Fruit fly (Drosophila melanogaster) whole organism, wandering third instar larva: Measurements from ENCODE around the gene CG4650.

Experiments used
- Abd-B ChIP-seq: fragments of >200 bp; optimal IDR thresholded peaks from 2 replicates; lab custom pipeline; 2017; ENCODE audit warnings: missing biosample characterization, missing genetic modification characterization
- CG32264 ChIP-seq: fragments of 200-800 bp; sonication (Bioruptor generic); optimal IDR thresholded peaks from 2 replicates; lab custom pipeline; 2016; ENCODE audit warnings: missing biosample characterization, missing genetic modification characterization
- CG9705 ChIP-seq: fragments of 200-800 bp; sonication (Bioruptor generic); optimal IDR thresholded peaks from 2 replicates; lab custom pipeline; 2018; ENCODE audit warnings: missing biosample characterization, mild to moderate bottlenecking, missing genetic modification characterization
- CrebA ChIP-seq: fragments of 200-800 bp; sonication (Bioruptor generic); optimal IDR thresholded peaks from 2 replicates; lab custom pipeline; 2016; ENCODE audit warnings: missing biosample characterization, mild to moderate bottlenecking, missing genetic modification characterization, borderline replicate concordance
- Dfd ChIP-seq: fragments of >200 bp; optimal IDR thresholded peaks from 2 replicates; lab custom pipeline; 2017; ENCODE audit warnings: missing biosample characterization, missing genetic modification characterization
- Dif ChIP-seq: fragments of 200-275, 200-300 bp; sonication (Bioruptor generic); optimal IDR thresholded peaks from 2 replicates; lab custom pipeline; 2018; ENCODE audit warnings: missing biosample characterization, missing genetic modification characterization; ENCODE audit not compliant: partially characterized antibody
- GATAd ChIP-seq: sonication (Bioruptor generic); optimal IDR thresholded peaks from 2 replicates; lab custom pipeline; 2016; ENCODE audit warnings: missing biosample characterization, missing genetic modification characterization
- HLH106 ChIP-seq: fragments of 200-800 bp; optimal IDR thresholded peaks from 3 replicates; lab custom pipeline; 2019; ENCODE audit warnings: missing biosample characterization, mild to moderate bottlenecking, missing genetic modification characterization, moderate library complexity
- Hnf4 ChIP-seq: fragments of 200-800 bp; sonication (Bioruptor generic); optimal IDR thresholded peaks from 2 replicates; lab custom pipeline; 2016; ENCODE audit warnings: missing biosample characterization, mild to moderate bottlenecking, missing genetic modification characterization
- Hr78 ChIP-seq: fragments of >200 bp; optimal IDR thresholded peaks from 2 replicates; lab custom pipeline; 2017; ENCODE audit warnings: missing biosample characterization, missing genetic modification characterization
- Jra ChIP-seq: sonication (Bioruptor generic); optimal IDR thresholded peaks from 2 replicates; lab custom pipeline; 2016; ENCODE audit warnings: missing biosample characterization, missing genetic modification characterization
- Mio ChIP-seq: sonication (Bioruptor generic); optimal IDR thresholded peaks from 2 replicates; lab custom pipeline; 2016; ENCODE audit warnings: missing biosample characterization, missing genetic modification characterization
- Myc ChIP-seq: fragments of >200 bp; optimal IDR thresholded peaks from 2 replicates; lab custom pipeline; 2017
- N ChIP-seq: fragments of >200 bp; optimal IDR thresholded peaks from 2 replicates; lab custom pipeline; 2018; ENCODE audit warnings: missing biosample characterization, missing external identifiers, missing genetic modification characterization
- OdsH ChIP-seq: fragments of 200-800 bp; sonication (Bioruptor generic); optimal IDR thresholded peaks from 2 replicates; lab custom pipeline; 2016; ENCODE audit warnings: missing biosample characterization, mild to moderate bottlenecking, missing genetic modification characterization
- Rel ChIP-seq, 2 experiments: fragments of 200-800 bp; sonication (Bioruptor generic) in 1 of 2; optimal IDR thresholded peaks; 2 replicates in 1 of 2; 3 replicates in 1 of 2; lab custom pipeline; 2016 to 2019; ENCODE audit warnings: mild to moderate bottlenecking in 2 of 2, missing biosample characterization in 2 of 2, missing genetic modification characterization in 2 of 2, moderate library complexity in 1 of 2
- Sp1 ChIP-seq: fragments of 200-800 bp; sonication (Bioruptor generic); optimal IDR thresholded peaks from 3 replicates; lab custom pipeline; 2019; ENCODE audit warnings: missing biosample characterization, mild to moderate bottlenecking, missing genetic modification characterization, moderate library complexity
- Vsx2 ChIP-seq: fragments of 200-300, 225-300 bp; sonication (Bioruptor generic); optimal IDR thresholded peaks from 2 replicates; lab custom pipeline; 2018; ENCODE audit warnings: missing biosample characterization, missing genetic modification characterization; ENCODE audit not compliant: partially characterized antibody
- br ChIP-seq: fragments of 200-800 bp; sonication (Bioruptor generic); optimal IDR thresholded peaks from 2 replicates; lab custom pipeline; 2016; ENCODE audit warnings: missing biosample characterization, missing genetic modification characterization
- brk ChIP-seq: fragments of 200-800 bp; sonication (Bioruptor generic); optimal IDR thresholded peaks from 2 replicates; lab custom pipeline; 2016; ENCODE audit warnings: missing biosample characterization, mild to moderate bottlenecking, missing genetic modification characterization
- dl ChIP-seq, 2 experiments: fragments of 175-275, 200-275 bp in 1 of 2; fragments of 200-275 bp in 1 of 2; sonication (Bioruptor generic); optimal IDR thresholded peaks; lab custom pipeline; 2018; ENCODE audit warnings: mild to moderate bottlenecking in 2 of 2, missing biosample characterization in 2 of 2, missing genetic modification characterization in 2 of 2, moderate library complexity in 2 of 2; ENCODE audit not compliant: partially characterized antibody in 2 of 2, insufficient read depth in 1 of 2
- dmrt93B ChIP-seq: fragments of 200-800 bp; sonication (Bioruptor generic); optimal IDR thresholded peaks from 2 replicates; lab custom pipeline; 2018; ENCODE audit warnings: missing biosample characterization, mild to moderate bottlenecking, missing genetic modification characterization
- dsf ChIP-seq: sonication (Bioruptor generic); optimal IDR thresholded peaks from 2 replicates; lab custom pipeline; 2016; ENCODE audit warnings: missing biosample characterization, missing genetic modification characterization, borderline replicate concordance
- ey ChIP-seq: fragments of 200-800 bp; sonication (Bioruptor generic); optimal IDR thresholded peaks from 2 replicates; lab custom pipeline; 2016; ENCODE audit warnings: missing biosample characterization, missing genetic modification characterization
- foxo ChIP-seq, 2 experiments: fragments of 200-800 bp; sonication (Bioruptor generic); optimal IDR thresholded peaks; 2 replicates in 1 of 2; 3 replicates in 1 of 2; lab custom pipeline; 2016 to 2017; ENCODE audit warnings: missing biosample characterization in 2 of 2, missing genetic modification characterization in 2 of 2
- fru ChIP-seq: fragments of 200-800 bp; sonication (Bioruptor generic); optimal IDR thresholded peaks from 3 replicates; lab custom pipeline; 2016; ENCODE audit warnings: missing biosample characterization, mild to moderate bottlenecking, missing genetic modification characterization
- h ChIP-seq: fragments of 200-800 bp; sonication (Bioruptor generic); optimal IDR thresholded peaks from 3 replicates; lab custom pipeline; 2016; ENCODE audit warnings: missing biosample characterization, mild to moderate bottlenecking, missing genetic modification characterization
- jim ChIP-seq: fragments of 175-275, 200-325 bp; sonication (Bioruptor generic); optimal IDR thresholded peaks from 2 replicates; lab custom pipeline; 2016; ENCODE audit warnings: missing biosample characterization, mild to moderate bottlenecking, missing genetic modification characterization
- lola ChIP-seq: fragments of >200 bp; optimal IDR thresholded peaks from 2 replicates; lab custom pipeline; 2017; ENCODE audit warnings: missing biosample characterization, missing genetic modification characterization
- pan ChIP-seq: fragments of >200 bp; optimal IDR thresholded peaks from 2 replicates; lab custom pipeline; 2017
- psq ChIP-seq: fragments of 200-800 bp; sonication (Bioruptor generic); optimal IDR thresholded peaks from 3 replicates; lab custom pipeline; 2017; ENCODE audit warnings: missing biosample characterization, mild to moderate bottlenecking, missing genetic modification characterization, moderate library complexity
- sage ChIP-seq: fragments of 200-800 bp; sonication (Bioruptor generic); optimal IDR thresholded peaks from 2 replicates; lab custom pipeline; 2016; ENCODE audit warnings: missing biosample characterization, mild to moderate bottlenecking, missing genetic modification characterization
- sv ChIP-seq: fragments of 200-800 bp; sonication (Bioruptor generic); optimal IDR thresholded peaks from 3 replicates; lab custom pipeline; 2016; ENCODE audit warnings: missing biosample characterization, missing genetic modification characterization
- tai ChIP-seq: sonication (Bioruptor generic); optimal IDR thresholded peaks from 2 replicates; lab custom pipeline; 2016; ENCODE audit warnings: missing biosample characterization, missing genetic modification characterization
- usp ChIP-seq: fragments of >200 bp; optimal IDR thresholded peaks from 2 replicates; lab custom pipeline; 2017; ENCODE audit warnings: missing biosample characterization, missing genetic modification characterization
- woc ChIP-seq: sonication (Bioruptor generic); optimal IDR thresholded peaks from 2 replicates; lab custom pipeline; 2016; ENCODE audit warnings: missing biosample characterization, mild to moderate bottlenecking, missing genetic modification characterization

CG4650 gene

dm6 chr2L:14765608-14766007 lies 9.2 kb downstream of the CG4650 start, which contains the start of gene CG4701:
TSS of gene CG4701 (plus strand) at chr2L:14765908.
- TF ChIP-seq dl (GFP tag; optimal IDR thresholded peaks at IDR 0.05; lab: Kevin White, UChicago; ENCODE audit: insufficient read depth in 1 of 2, partially characterized antibody in 2 of 2) (no peak), ey (no peak), Sp1 (no peak), Dfd (GFP tag; lab: Kevin White, UChicago) (no peak), dmrt93B (GFP tag; lab: Kevin White, UChicago) (no peak), Dif (no peak), OdsH (no peak), sv (GFP tag; lab: Kevin White, UChicago) (no peak), h (GFP tag; lab: Kevin White, UChicago) (no peak), woc (GFP tag; lab: Kevin White, UChicago) (no peak), pan (no peak), Rel (GFP tag; optimal IDR thresholded peaks at IDR 0.05; lab: Kevin White, UChicago) (no peak), Rel (tag; optimal IDR thresholded peaks at IDR 0.05; lab: Kevin White, UChicago) (no peak), br (GFP tag; lab: Kevin White, UChicago) (no peak), Hnf4 (GFP tag; lab: Kevin White, UChicago) (no peak), sage (no peak)

- TF ChIP-seq jim (GFP tag; lab: Kevin White, UChicago) (no peak), ey (no peak), CG9705 (GFP tag; lab: Kevin White, UChicago) (no peak), Hr78 (GFP tag; lab: Kevin White, UChicago) (no peak), Sp1 (no peak), CrebA (GFP tag; lab: Kevin White, UChicago) (no peak), woc (GFP tag; lab: Kevin White, UChicago) (no peak)
These were observed 12.3 kb downstream of the CG4650 start, which contains the start of gene CSN1a for dm6 chr2L:14762465-14762864. TSS of gene CSN1a (plus strand) at chr2L:14762765.

DNA sequence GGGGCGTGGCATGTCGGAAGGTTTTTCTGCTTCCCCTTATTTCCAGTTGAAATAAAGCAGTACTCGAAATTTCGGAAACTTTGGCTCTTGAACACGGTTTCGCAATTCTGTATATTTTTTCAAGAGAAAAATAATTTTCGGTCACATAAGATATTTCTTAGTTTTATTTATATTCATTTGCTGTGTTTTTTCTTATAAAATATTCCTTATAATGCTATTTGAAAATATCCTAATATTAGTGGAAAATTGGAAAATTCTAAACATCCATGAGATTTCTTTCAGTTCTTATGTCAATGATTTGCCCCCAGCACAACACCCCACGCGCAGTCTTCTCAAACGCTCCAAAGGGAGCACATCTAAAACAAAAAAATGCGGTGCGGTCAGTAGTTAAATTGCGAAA lies 14.3 kb downstream of the CG4650 start, which contains the start of gene CG4691:
CG4691 (plus strand) TSS at position 301 of the 400 bp plus-strand sequence.
- TF ChIP-seq Jra (no peak), h (GFP tag; lab: Kevin White, UChicago) (no peak), Mio (GFP tag; lab: Kevin White, UChicago) (no peak), dmrt93B (GFP tag; lab: Kevin White, UChicago) (no peak), HLH106 (tag; lab: Kevin White, UChicago) (no peak), dsf (no peak)

dm6 chr2L:14746068-14746467 lies 28.7 kb downstream of the CG4650 start:
- no peak for TF ChIP-seq N (GFP tag; lab: Kevin White, UChicago)
- TF ChIP-seq Myc (lab: Kevin White, UChicago) = no peak
- TF ChIP-seq Hr78 (GFP tag; lab: Kevin White, UChicago) = no peak
- TF ChIP-seq Dfd (GFP tag; lab: Kevin White, UChicago) = no peak
- TF ChIP-seq sv (GFP tag; lab: Kevin White, UChicago) = no peak
- no peak for TF ChIP-seq jim (GFP tag; lab: Kevin White, UChicago)
- TF ChIP-seq Vsx2 (GFP tag; lab: Kevin White, UChicago) = no peak
- TF ChIP-seq Mio (GFP tag; lab: Kevin White, UChicago) = no peak
- no peak for TF ChIP-seq pan
- TF ChIP-seq Hnf4 (GFP tag; lab: Kevin White, UChicago) = no peak
- no peak for TF ChIP-seq OdsH

DNA sequence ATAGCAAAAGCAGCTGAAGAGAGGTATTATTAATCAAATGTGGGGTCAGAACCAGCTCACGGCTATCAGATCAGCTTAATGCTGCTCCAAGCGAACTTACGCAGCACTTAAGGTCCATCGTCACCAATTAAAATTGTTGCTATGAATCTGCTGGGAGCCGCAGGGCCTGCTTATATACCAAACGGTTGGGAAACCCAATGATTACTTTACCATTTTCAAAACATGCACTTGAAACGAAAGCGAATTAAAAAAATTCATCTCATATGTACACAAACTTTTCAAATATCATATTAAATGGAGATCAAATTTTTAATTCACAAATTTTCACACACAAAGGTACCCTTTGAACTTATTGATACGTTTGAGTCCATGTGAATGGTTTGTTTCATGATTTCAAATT lies 29.7 kb downstream of the CG4650 start, which contains the start of gene CG42587:
CG42587 (minus strand) TSS at position 143 of the 400 bp plus-strand sequence.
- TF ChIP-seq OdsH (peak; percentile 20), brk (GFP tag; lab: Kevin White, UChicago) (no peak), fru (peak; percentile 21), HLH106 (tag; lab: Kevin White, UChicago) (no peak), Dfd (GFP tag; lab: Kevin White, UChicago) (no peak), woc (GFP tag; lab: Kevin White, UChicago) (no peak), dmrt93B (GFP tag; lab: Kevin White, UChicago) (no peak), sv (GFP tag; lab: Kevin White, UChicago) (no peak), tai (GFP tag; lab: Kevin White, UChicago) (no peak), Jra (no peak), CG32264 (GFP tag; lab: Kevin White, UChicago) (no peak), jim (GFP tag; lab: Kevin White, UChicago) (no peak), lola (GFP tag; lab: Kevin White, UChicago) (no peak), Mio (GFP tag; lab: Kevin White, UChicago) (no peak), usp (GFP tag; lab: Kevin White, UChicago) (no peak), psq (GFP tag; lab: Kevin White, UChicago) (peak; percentile 1), Vsx2 (GFP tag; lab: Kevin White, UChicago) (no peak), dsf (no peak), Myc (lab: Kevin White, UChicago) (no peak), h (GFP tag; lab: Kevin White, UChicago) (peak; percentile 25), Sp1 (no peak), Rel (GFP tag; optimal IDR thresholded peaks at IDR 0.05; lab: Kevin White, UChicago) (no peak), Rel (tag; optimal IDR thresholded peaks at IDR 0.05; lab: Kevin White, UChicago) (peak; percentile 64), foxo (GFP tag; optimal IDR thresholded peaks at IDR 0.05; lab: Kevin White, UChicago) (no peak), GATAd (GFP tag; lab: Kevin White, UChicago) (no peak), br (GFP tag; lab: Kevin White, UChicago) (no peak), sage (no peak), Abd-B (GFP tag; lab: Kevin White, UChicago) (no peak), ey (peak; percentile 29), dl (GFP tag; optimal IDR thresholded peaks at IDR 0.05; lab: Kevin White, UChicago; ENCODE audit: insufficient read depth in 1 of 2, partially characterized antibody in 2 of 2) (no peak), CrebA (GFP tag; lab: Kevin White, UChicago) (no peak), Hr78 (GFP tag; lab: Kevin White, UChicago) (no peak), Dif (no peak), pan (no peak), Hnf4 (GFP tag; lab: Kevin White, UChicago) (peak; percentile 9)
